Worm (Caenorhabditis elegans) whole organism, mixed stage, embryonic: ENCODE measurements around the gene dpf-2.

Source experiments
- bed-3 ChIP-seq: fragments of 200-800 bp; sonication (Bioruptor generic); optimal IDR thresholded peaks from 3 replicates; lab custom pipeline; 2018; ENCODE audit warnings: mild to moderate bottlenecking, missing genetic modification characterization, moderate library complexity, missing compliant biosample characterization
- blmp-1 ChIP-seq: fragments of 150-350 bp; optimal IDR thresholded peaks from 2 replicates; lab custom pipeline; 2014; ENCODE audit warnings: missing biosample characterization, missing genetic modification characterization
- ceh-39 ChIP-seq: fragments of 150-350 bp; optimal IDR thresholded peaks from 2 replicates; lab custom pipeline; 2014; ENCODE audit warnings: missing biosample characterization, missing genetic modification characterization
- ceh-43 ChIP-seq: fragments of 200-800 bp; sonication (Bioruptor generic); optimal IDR thresholded peaks from 2 replicates; lab custom pipeline; 2018; ENCODE audit warnings: mild to moderate bottlenecking, missing genetic modification characterization, moderate library complexity, missing compliant biosample characterization
- cnd-1 ChIP-seq: fragments of 200-800 bp; sonication (Bioruptor generic); optimal IDR thresholded peaks from 2 replicates; lab custom pipeline; 2018; ENCODE audit warnings: mild to moderate bottlenecking, missing genetic modification characterization, missing compliant biosample characterization
- drap-1 ChIP-seq: fragments of 200-800 bp; sonication (Bioruptor generic); optimal IDR thresholded peaks from 3 replicates; lab custom pipeline; 2018; ENCODE audit warnings: mild to moderate bottlenecking, missing genetic modification characterization, missing compliant biosample characterization
- elt-1 ChIP-seq: sonication (generic microtip); optimal IDR thresholded peaks from 2 replicates; lab custom pipeline; 2017; ENCODE audit warnings: missing genetic modification characterization, mild to moderate bottlenecking, missing compliant biosample characterization, antibody characterized with exemption, moderate library complexity, borderline replicate concordance; ENCODE audit not compliant: insufficient read depth
- elt-3 ChIP-seq: fragments of 150-350 bp; optimal IDR thresholded peaks from 2 replicates; lab custom pipeline; 2014; ENCODE audit warnings: missing biosample characterization, missing genetic modification characterization
- ham-2 ChIP-seq: fragments of 200-800 bp; sonication (Bioruptor generic); optimal IDR thresholded peaks from 2 replicates; lab custom pipeline; 2018; ENCODE audit warnings: mild to moderate bottlenecking, missing genetic modification characterization, missing compliant biosample characterization
- hlh-1 ChIP-seq: fragments of 150-350 bp; optimal IDR thresholded peaks from 2 replicates; lab custom pipeline; 2014; ENCODE audit warnings: missing biosample characterization, missing genetic modification reagents, missing genetic modification characterization
- lin-13 ChIP-seq: fragments of 150-350 bp; optimal IDR thresholded peaks from 2 replicates; lab custom pipeline; 2014; ENCODE audit warnings: missing biosample characterization, missing genetic modification characterization
- lin-32 ChIP-seq: fragments of 200-800 bp; sonication (Bioruptor generic); optimal IDR thresholded peaks from 2 replicates; lab custom pipeline; 2018; ENCODE audit warnings: mild to moderate bottlenecking, missing genetic modification characterization, missing compliant biosample characterization
- lsy-2 ChIP-seq: fragments of 150-350 bp; optimal IDR thresholded peaks from 2 replicates; lab custom pipeline; 2014; ENCODE audit warnings: missing biosample characterization, missing genetic modification characterization
- mab-5 ChIP-seq: fragments of 150-350 bp; optimal IDR thresholded peaks from 2 replicates; lab custom pipeline; 2014; ENCODE audit warnings: missing biosample characterization, missing genetic modification characterization
- mep-1 ChIP-seq: fragments of 150-350 bp; optimal IDR thresholded peaks from 2 replicates; lab custom pipeline; 2017; ENCODE audit warnings: missing biosample characterization, missing genetic modification reagents, missing genetic modification characterization, inconsistent platforms
- nhr-12 ChIP-seq: fragments of 150-350 bp; optimal IDR thresholded peaks from 2 replicates; lab custom pipeline; 2014; ENCODE audit warnings: missing biosample characterization, missing genetic modification characterization
- nhr-2 ChIP-seq: fragments of 150-350 bp; optimal IDR thresholded peaks from 2 replicates; lab custom pipeline; 2014; ENCODE audit warnings: missing biosample characterization, missing genetic modification characterization
- nhr-237 ChIP-seq: fragments of 150-350 bp; optimal IDR thresholded peaks from 2 replicates; lab custom pipeline; 2014; ENCODE audit warnings: missing biosample characterization, missing genetic modification characterization
- nhr-28 ChIP-seq: fragments of 150-350 bp; optimal IDR thresholded peaks from 2 replicates; lab custom pipeline; 2014; ENCODE audit warnings: missing biosample characterization, missing genetic modification characterization
- nhr-76 ChIP-seq: sonication (generic microtip); optimal IDR thresholded peaks from 2 replicates; lab custom pipeline; 2017; ENCODE audit warnings: missing biosample characterization, missing genetic modification characterization
- pha-4 ChIP-seq: fragments of 150-350 bp; optimal IDR thresholded peaks from 2 replicates; lab custom pipeline; 2018; ENCODE audit warnings: missing biosample characterization, missing genetic modification reagents, missing genetic modification characterization
- sem-2 ChIP-seq: fragments of 200-800 bp; sonication (Bioruptor generic); optimal IDR thresholded peaks from 2 replicates; lab custom pipeline; 2018; ENCODE audit warnings: mild to moderate bottlenecking, missing genetic modification characterization, missing compliant biosample characterization
- snpc-4 ChIP-seq: fragments of 150-350 bp; optimal IDR thresholded peaks from 2 replicates; lab custom pipeline; 2014; ENCODE audit warnings: missing biosample characterization, missing genetic modification characterization
- sptf-1 ChIP-seq: sonication (generic microtip); optimal IDR thresholded peaks from 2 replicates; lab custom pipeline; 2017; ENCODE audit warnings: mild to moderate bottlenecking, missing genetic modification characterization, moderate library complexity, missing compliant biosample characterization
- tbx-8 ChIP-seq: fragments of 200-800 bp; sonication (Bioruptor generic); optimal IDR thresholded peaks from 2 replicates; lab custom pipeline; 2018; ENCODE audit warnings: mild to moderate bottlenecking, missing genetic modification characterization, moderate library complexity, missing compliant biosample characterization
- unc-120 ChIP-seq: sonication (generic microtip); optimal IDR thresholded peaks from 2 replicates; lab custom pipeline; 2017; ENCODE audit warnings: missing genetic modification characterization, missing compliant biosample characterization; ENCODE audit not compliant: poor library complexity, severe bottlenecking
- unc-62 ChIP-seq: fragments of 150-350 bp; optimal IDR thresholded peaks from 2 replicates; lab custom pipeline; 2014; ENCODE audit warnings: missing biosample characterization, missing genetic modification reagents, missing genetic modification characterization
- zip-8 ChIP-seq: fragments of 150-350 bp; optimal IDR thresholded peaks from 2 replicates; lab custom pipeline; 2014; ENCODE audit warnings: missing biosample characterization, missing genetic modification characterization
- ztf-11 ChIP-seq: fragments of 150-350 bp; optimal IDR thresholded peaks from 2 replicates; lab custom pipeline; 2014; ENCODE audit warnings: missing biosample characterization, missing genetic modification characterization

The dpf-2 gene

ce11 chrX:14853712-14854217, 22.1 kb downstream of the dpf-2 start, which contains the start of the genes C27C12.1 and C27C12.4 (continued):
- TF ChIP-seq tbx-8 (GFP tag; lab: Kevin White, UChicago) (no peak), ceh-39 (peak; percentile 56), zip-8 (no peak), lsy-2 (tag; lab: Kevin White, UChicago) (peak; percentile 64)

DNA sequence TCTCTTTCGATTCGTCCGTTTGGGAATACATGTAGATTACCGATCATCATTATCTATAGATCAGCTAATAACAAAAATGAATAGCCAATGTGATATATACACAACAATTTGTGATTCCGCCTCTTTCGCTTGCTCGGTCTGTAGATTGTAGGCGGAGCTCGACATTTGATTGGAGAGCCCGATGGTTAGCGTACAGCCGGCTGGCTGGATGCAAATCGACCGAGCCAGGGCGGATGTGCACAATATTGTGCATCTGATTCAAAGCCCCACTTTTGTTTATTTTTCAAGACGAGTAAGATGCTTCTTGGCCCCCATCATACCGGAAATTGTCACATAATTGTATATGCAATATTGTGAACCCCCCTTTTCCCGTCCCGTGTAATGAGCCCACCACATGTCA, 30.1 kb downstream of the dpf-2 start, which contains the start of gene dmd-4:
TSS of gene dmd-4 (minus strand) at position 101 of the 400 bp plus-strand sequence.
- peak; percentile 23 for TF ChIP-seq pha-4 (tag; lab: Kevin White, UChicago)
- TF ChIP-seq zip-8, result no peak
- TF ChIP-seq, all 35 proteins: peak for 1

ce11 chrX:14865744-14866143, 34.1 kb downstream of the dpf-2 start, which contains the start of gene C27C12.3:
C27C12.3 (minus strand) TSS chrX:14865844.
- TF ChIP-seq nhr-237 (tag; lab: Kevin White, UChicago), result no peak
- TF ChIP-seq pha-4 (tag; lab: Kevin White, UChicago), result no peak

- TF ChIP-seq bed-3 (GFP tag; lab: Kevin White, UChicago) (no peak), hlh-1 (no peak), blmp-1 (tag; lab: Kevin White, UChicago) (no peak)
These were observed 36.6 kb downstream of the dpf-2 start, which contains the start of gene F31F6.1 for ce11 chrX:14868200-14868599. F31F6.1 (minus strand) TSS chrX:14868300.

DNA sequence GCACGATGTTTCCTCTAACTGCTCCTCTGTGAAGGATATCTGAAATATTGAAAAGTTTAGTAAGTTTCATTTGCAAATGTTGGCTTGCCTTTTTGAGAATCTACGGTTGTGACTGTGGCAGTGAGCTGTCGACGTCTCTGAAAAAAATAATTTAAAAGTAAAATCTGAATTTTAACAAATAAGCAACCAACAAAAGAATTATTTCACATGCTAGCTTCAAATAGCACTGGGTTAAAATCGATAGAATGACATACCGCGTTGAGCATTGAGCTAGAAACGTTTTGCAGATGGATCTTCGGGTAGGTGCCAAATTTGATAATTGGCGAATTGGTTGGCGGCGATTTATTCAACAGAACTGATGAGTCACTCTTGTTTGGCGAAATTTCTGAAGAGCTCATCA, 40.1 kb downstream of the dpf-2 start, which contains the start of gene F31F6.2:
TSS of gene F31F6.2 (minus strand) at position 101 of the 400 bp plus-strand sequence.
- TF ChIP-seq sptf-1 (no peak), blmp-1 (tag; lab: Kevin White, UChicago) (no peak), unc-120 (tag; lab: Kevin White, UChicago) (no peak), elt-3 (tag; lab: Kevin White, UChicago) (no peak), ceh-39 (no peak), bed-3 (GFP tag; lab: Kevin White, UChicago) (no peak), ham-2 (GFP tag; lab: Kevin White, UChicago) (no peak), lin-32 (no peak), sem-2 (GFP tag; lab: Kevin White, UChicago) (no peak)
- TF ChIP-seq, all 35 proteins: peak for 0

- TF ChIP-seq ztf-11 (tag; lab: Kevin White, UChicago) (no peak), zip-8 (no peak), elt-3 (tag; lab: Kevin White, UChicago) (no peak), nhr-2 (tag; lab: Kevin White, UChicago) (no peak), cnd-1 (tag; lab: Kevin White, UChicago) (no peak), nhr-12 (tag; lab: Kevin White, UChicago) (no peak), sptf-1 (no peak), mep-1 (tag; lab: Kevin White, UChicago) (no peak), nhr-76 (tag; lab: Kevin White, UChicago) (no peak), elt-1 (tag; lab: Kevin White, UChicago) (no peak), unc-62 (no peak), ceh-43 (GFP tag; lab: Kevin White, UChicago) (no peak), lin-13 (tag; lab: Kevin White, UChicago) (no peak)
These were observed 41.3 kb downstream of the dpf-2 start, which contains the start of gene F31F6.3 for ce11 chrX:14872817-14873469. F31F6.3 (minus strand) TSS chrX:14872867.

ce11 chrX:14875668-14876067, 44.0 kb downstream of the dpf-2 start, which contains the start of gene sssh-1:
sssh-1 (plus strand) TSS chrX:14875968.
- TF ChIP-seq ceh-39 (no peak), unc-62 (no peak), blmp-1 (tag; lab: Kevin White, UChicago) (no peak), mep-1 (tag; lab: Kevin White, UChicago) (no peak), mab-5 (tag; lab: Kevin White, UChicago) (no peak), snpc-4 (tag; lab: Kevin White, UChicago) (no peak), drap-1 (GFP tag; lab: Kevin White, UChicago) (no peak), nhr-28 (tag; lab: Kevin White, UChicago) (no peak), sptf-1 (no peak)
